Worm (Caenorhabditis elegans) whole organism, L2 larva: ENCODE measurements around the gene Y65A5A.2.

Experiments used
- C34F6.9 ChIP-seq: fragments of 150-350 bp; optimal IDR thresholded peaks from 2 replicates; lab custom pipeline; 2014; ENCODE audit warnings: missing biosample characterization, missing genetic modification characterization
- ceh-82 ChIP-seq: fragments of 150-350 bp; optimal IDR thresholded peaks from 2 replicates; lab custom pipeline; 2014; ENCODE audit warnings: missing biosample characterization, missing genetic modification characterization
- fos-1 ChIP-seq: fragments of 150-350 bp; optimal IDR thresholded peaks from 2 replicates; lab custom pipeline; 2014; ENCODE audit warnings: missing biosample characterization, missing genetic modification characterization
- nhr-11 ChIP-seq: fragments of 150-350 bp; optimal IDR thresholded peaks from 2 replicates; lab custom pipeline; 2014; ENCODE audit warnings: missing biosample characterization, missing genetic modification characterization

DNA sequence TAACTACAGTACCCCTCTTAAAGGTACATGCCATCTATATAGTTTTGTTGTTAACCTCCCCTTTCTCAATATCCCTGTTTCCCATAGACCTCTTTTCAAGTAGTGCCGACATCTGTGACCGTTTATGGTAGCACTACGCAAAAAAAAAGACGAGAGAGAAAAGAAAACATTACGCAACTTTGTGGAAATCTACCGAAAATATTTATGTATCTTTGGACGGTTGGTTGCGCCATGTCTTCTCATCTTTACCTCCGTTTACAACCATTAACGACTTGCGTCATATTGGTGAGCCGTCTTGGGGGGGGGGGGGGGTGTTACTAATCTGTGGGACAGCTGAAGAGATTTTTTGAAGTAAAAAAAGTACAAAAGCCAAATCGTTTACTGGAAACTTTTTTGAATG is 20.4 kb upstream of the Y65A5A.2 start:
- no peak for TF ChIP-seq C34F6.9
- TF ChIP-seq fos-1 = no peak
- no peak for TF ChIP-seq nhr-11
- TF ChIP-seq ceh-82 (tag; lab: Kevin White, UChicago) = no peak
